Fruit fly (Drosophila melanogaster): ENCODE data around the gene CG14069.

dm6 chr2L:10908793-10909192 is 1.7 kb downstream of the CG14069 start, which contains the start of gene CG7309:
- TF ChIP-seq Dll (optimal IDR thresholded peaks at IDR 0.05) (no peak), usp (GFP tag; optimal IDR thresholded peaks at IDR 0.05) (no peak), EcR (GFP tag; optimal IDR thresholded peaks at IDR 0.05) (no peak)

Data from whole organism.